Worm (Caenorhabditis elegans) whole organism, young adult: ENCODE results near the gene tpan-1.
A peak's percentile ranks its signal among the peaks of the same experiment; 100 is the strongest.

Source experiments
- C06A6.2 ChIP-seq: fragments of 200-800 bp; sonication (Bioruptor generic); conservative IDR thresholded peaks from 2 replicates; pipeline ENCODE4 v1.3.6; 2022; ENCODE audit warnings: missing genetic modification characterization, missing compliant biosample characterization
- Y79H2A.3 ChIP-seq: fragments of 200-800 bp; sonication (Bioruptor generic); conservative IDR thresholded peaks from 2 replicates; pipeline ENCODE4 v1.3.6; 2022; ENCODE audit warnings: missing genetic modification reagents, missing genetic modification characterization, missing compliant biosample characterization
- ama-1 ChIP-seq, 3 experiments: fragments of 150-350 bp in 1 of 3; sonication (generic microtip) in 2 of 3; optimal IDR thresholded peaks; 2 replicates each; lab custom pipeline; 2014 to 2018; ENCODE audit warnings: missing biosample characterization in 2 of 3, missing genetic modification characterization in 2 of 3, missing genetic modification reagents in 2 of 3
- atf-7 ChIP-seq: sonication (generic microtip); optimal IDR thresholded peaks from 2 replicates; lab custom pipeline; 2017; ENCODE audit warnings: mild to moderate bottlenecking, missing genetic modification characterization, missing compliant biosample characterization
- bed-2 ChIP-seq: fragments of 200-800 bp; sonication (Bioruptor generic); IDR thresholded peaks from 2 replicates; pipeline ENCODE4 v1.3.6; 2022; ENCODE audit warnings: missing genetic modification reagents, missing genetic modification characterization, missing compliant biosample characterization
- dpff-1 ChIP-seq: sonication (generic microtip); optimal IDR thresholded peaks from 2 replicates; lab custom pipeline; 2017; ENCODE audit warnings: mild to moderate bottlenecking, missing genetic modification characterization, missing compliant biosample characterization
- egl-44 ChIP-seq: fragments of 200-800 bp; sonication (Bioruptor generic); IDR thresholded peaks from 2 replicates; pipeline ENCODE4 v1.3.6; 2022; ENCODE audit warnings: missing genetic modification reagents, missing genetic modification characterization, missing compliant biosample characterization
- snpc-1.1 ChIP-seq: sonication (generic microtip); optimal IDR thresholded peaks from 2 replicates; lab custom pipeline; 2017; ENCODE audit warnings: missing genetic modification characterization, mild to moderate bottlenecking, missing compliant biosample characterization, antibody characterized with exemption, moderate library complexity, missing genotype, missing genetic modification reagents; ENCODE audit not compliant: insufficient read depth
- snpc-4 ChIP-seq, 5 experiments: fragments of 150-350 bp in 1 of 5; sonication (generic microtip) in 4 of 5; optimal IDR thresholded peaks; 2 replicates each; lab custom pipeline; 2014 to 2018; ENCODE audit warnings: missing genetic modification characterization in 5 of 5, missing biosample characterization in 3 of 5, antibody characterized with exemption in 2 of 5, mild to moderate bottlenecking in 2 of 5, missing compliant biosample characterization in 2 of 5, missing genotype in 2 of 5, moderate library complexity in 2 of 5, missing genetic modification reagents in 1 of 5
- somi-1 ChIP-seq: fragments of 200-800 bp; sonication (Bioruptor generic); optimal IDR thresholded peaks from 2 replicates; lab custom pipeline; 2018; ENCODE audit warnings: mild to moderate bottlenecking, missing genetic modification characterization, missing compliant biosample characterization
- tbp1 ChIP-seq: fragments of 200-800 bp; sonication (Bioruptor generic); optimal IDR thresholded peaks from 2 replicates; lab custom pipeline; 2018; ENCODE audit warnings: mild to moderate bottlenecking, missing genetic modification characterization, missing compliant biosample characterization
- unc-130 ChIP-seq: sonication (generic microtip); optimal IDR thresholded peaks from 2 replicates; lab custom pipeline; 2016; ENCODE audit warnings: missing genetic modification reagents, missing genetic modification characterization, missing compliant biosample characterization
- ztf-3 ChIP-seq: fragments of 200-800 bp; sonication (Bioruptor generic); optimal IDR thresholded peaks from 2 replicates; lab custom pipeline; 2018; ENCODE audit warnings: mild to moderate bottlenecking, missing genetic modification characterization, missing compliant biosample characterization

ce11 chrV:20778886-20779285 is 10.4 kb upstream of the tpan-1 start:
- TF ChIP-seq egl-44 (GFP tag; lab: Robert Waterston, UW) = 0 out of 2 replicates have a peak, but pooled peaks have one; percentile 28
- TF ChIP-seq unc-130 (GFP tag; lab: Kevin White, UChicago) = no peak
- TF ChIP-seq Y79H2A.3 (GFP tag; lab: Robert Waterston, UW) = no peak
- no peak for TF ChIP-seq tbp1
- TF ChIP-seq somi-1 (GFP tag; lab: Kevin White, UChicago) = no peak
- no peak for TF ChIP-seq atf-7 (tag; lab: Kevin White, UChicago)
- TF ChIP-seq ama-1 (optimal IDR thresholded peaks at IDR 0.05; lab: Kevin White, UChicago) = no peak
- TF ChIP-seq ama-1 (GFP tag; optimal IDR thresholded peaks at IDR 0.05; lab: Kevin White, UChicago) = no peak
- TF ChIP-seq C06A6.2 (GFP tag; lab: Robert Waterston, UW) = no peak
- TF ChIP-seq bed-2 (GFP tag; lab: Robert Waterston, UW) = no peak
- TF ChIP-seq dpff-1 (tag; lab: Kevin White, UChicago) = no peak
- no peak for TF ChIP-seq snpc-4 (GFP tag; optimal IDR thresholded peaks at IDR 0.05; lab: Kevin White, UChicago)
- no peak for TF ChIP-seq snpc-4 (tag; optimal IDR thresholded peaks at IDR 0.05; lab: Kevin White, UChicago)
- TF ChIP-seq snpc-1.1 (tag; lab: Kevin White, UChicago) = no peak
- TF ChIP-seq ztf-3 (GFP tag; lab: Kevin White, UChicago) = no peak
